Fruit fly (Drosophila melanogaster) whole organism, embryonic: ENCODE data around the gene Acsx3.

Experiments used
- CG9932 ChIP-seq: fragments of 200-800 bp; sonication (Bioruptor generic); IDR thresholded peaks from 2 replicates; pipeline ENCODE4 v1.3.6; 2022; ENCODE audit warnings: missing biosample characterization, missing genetic modification characterization
- disco-r ChIP-seq: fragments of 200-800 bp; sonication (Bioruptor generic); optimal IDR thresholded peaks from 2 replicates; lab custom pipeline; 2016; ENCODE audit warnings: missing biosample characterization, missing genetic modification characterization
- her ChIP-seq: fragments of 200-800 bp; sonication (Bioruptor generic); optimal IDR thresholded peaks from 2 replicates; lab custom pipeline; 2016; ENCODE audit warnings: missing biosample characterization, missing genetic modification characterization
- run ChIP-seq: fragments of 200-800 bp; sonication (Bioruptor generic); optimal IDR thresholded peaks from 3 replicates; lab custom pipeline; 2018; ENCODE audit warnings: missing biosample characterization, mild to moderate bottlenecking, missing genetic modification characterization
- tx ChIP-seq: fragments of 200-800 bp; sonication (Bioruptor generic); optimal IDR thresholded peaks from 2 replicates; lab custom pipeline; 2016; ENCODE audit warnings: missing biosample characterization, missing genetic modification characterization
- yki ChIP-seq: fragments of >200 bp; optimal IDR thresholded peaks from 3 replicates; lab custom pipeline; 2018

The Acsx3 gene

DNA sequence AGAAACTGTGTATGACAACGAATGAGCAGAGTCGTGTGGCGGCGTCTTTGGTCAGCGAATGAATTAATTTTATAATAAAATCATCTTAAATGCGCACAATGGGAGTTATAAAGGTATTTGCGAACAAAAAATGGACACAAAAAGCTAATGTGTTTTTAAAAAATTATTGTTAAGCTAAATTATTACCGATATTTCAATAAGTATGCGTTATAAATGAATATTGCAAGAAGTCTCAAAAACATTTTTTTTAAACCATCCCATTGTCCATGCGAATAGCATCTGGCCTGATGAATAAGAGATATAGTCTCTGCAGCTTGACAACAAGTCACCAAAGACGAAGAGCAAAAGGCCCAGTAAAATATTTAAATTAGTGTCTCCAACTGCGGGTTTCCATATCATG, 49.9 kb downstream of the Acsx3 start (continued):
- no peak; the same call in 1 of the 2 replicates for TF ChIP-seq CG9932
- TF ChIP-seq yki (lab: Kevin White, UChicago), result no peak
- peak; percentile 54 for TF ChIP-seq her (GFP tag; lab: Kevin White, UChicago)
- TF ChIP-seq run, result peak; percentile 51
- peak; percentile 51 for TF ChIP-seq disco-r
- TF ChIP-seq tx (GFP tag; lab: Kevin White, UChicago), result no peak
